Worm (Caenorhabditis elegans): ENCODE data around the gene str-136.

Gene str-136

ce11 chrV:8259016-8259415 lies 19.7 kb downstream of the str-136 start, which contains the start of gene C16D9.1:
Gene C16D9.1 (plus strand): TSS chrV:8259316.
- TF ChIP-seq pha-4 (tag; optimal IDR thresholded peaks at IDR 0.05), result no peak
- no peak for TF ChIP-seq nhr-11 (tag; optimal IDR thresholded peaks at IDR 0.05)
- no peak for TF ChIP-seq ceh-28 (tag; optimal IDR thresholded peaks at IDR 0.05)
- TF ChIP-seq snpc-4 (tag; optimal IDR thresholded peaks at IDR 0.05), result no peak
- TF ChIP-seq nhr-237 (tag; optimal IDR thresholded peaks at IDR 0.05), result no peak
- no peak for TF ChIP-seq lin-15B (tag; optimal IDR thresholded peaks at IDR 0.05)
- no peak for TF ChIP-seq ceh-16 (tag; optimal IDR thresholded peaks at IDR 0.05)
- TF ChIP-seq hmg-11 (tag; optimal IDR thresholded peaks at IDR 0.05), result no peak
- no peak for TF ChIP-seq ZK546.5 (tag; optimal IDR thresholded peaks at IDR 0.05)
- TF ChIP-seq ceh-82 (tag; optimal IDR thresholded peaks at IDR 0.05), result no peak
- no peak for TF ChIP-seq lsy-12 (tag; optimal IDR thresholded peaks at IDR 0.05)
- TF ChIP-seq nhr-23 (tag; optimal IDR thresholded peaks at IDR 0.05), result no peak
- no peak for TF ChIP-seq nhr-76 (tag; optimal IDR thresholded peaks at IDR 0.05)
- no peak for TF ChIP-seq unc-39 (tag; optimal IDR thresholded peaks at IDR 0.05)
- TF ChIP-seq sea-2 (GFP tag; optimal IDR thresholded peaks at IDR 0.05), result no peak
- no peak for TF ChIP-seq fkh-10 (GFP tag; optimal IDR thresholded peaks at IDR 0.05)
- no peak for TF ChIP-seq lin-39 (tag; optimal IDR thresholded peaks at IDR 0.05)

ce11 chrV:8254973-8255372 lies 23.8 kb downstream of the str-136 start:
- TF ChIP-seq ceh-82 (tag; optimal IDR thresholded peaks at IDR 0.05) (no peak), mdl-1 (tag; optimal IDR thresholded peaks at IDR 0.05) (no peak), unc-39 (tag; optimal IDR thresholded peaks at IDR 0.05) (no peak)

- TF ChIP-seq aly-2 (tag; optimal IDR thresholded peaks at IDR 0.05) (no peak), tbx-2 (tag; optimal IDR thresholded peaks at IDR 0.05) (no peak), ceh-82 (tag; optimal IDR thresholded peaks at IDR 0.05) (no peak), ceh-28 (tag; optimal IDR thresholded peaks at IDR 0.05) (no peak), eor-1 (tag; optimal IDR thresholded peaks at IDR 0.05) (no peak), sea-2 (GFP tag; optimal IDR thresholded peaks at IDR 0.05) (no peak), nfya-1 (tag; optimal IDR thresholded peaks at IDR 0.05; ENCODE audit: insufficient read depth) (no peak), fos-1 (tag; optimal IDR thresholded peaks at IDR 0.05) (no peak), nhr-25 (tag; optimal IDR thresholded peaks at IDR 0.05) (no peak), lin-15B (tag; optimal IDR thresholded peaks at IDR 0.05) (no peak), ZK546.5 (tag; optimal IDR thresholded peaks at IDR 0.05) (no peak), egl-5 (tag; optimal IDR thresholded peaks at IDR 0.05) (no peak)
Measured at ce11 chrV:8253946-8254345, 24.8 kb downstream of the str-136 start.

- TF ChIP-seq unc-39 (tag; optimal IDR thresholded peaks at IDR 0.05) (no peak), egl-5 (tag; optimal IDR thresholded peaks at IDR 0.05) (peak; percentile 47)
Measured at ce11 chrV:8252532-8252931, 26.2 kb downstream of the str-136 start.

ce11 chrV:8251075-8251474 lies 27.7 kb downstream of the str-136 start:
- TF ChIP-seq tbx-2 (tag; optimal IDR thresholded peaks at IDR 0.05) (no peak), hmg-11 (tag; optimal IDR thresholded peaks at IDR 0.05) (no peak), pqm-1 (tag; optimal IDR thresholded peaks at IDR 0.05) (no peak), nhr-67 (tag; optimal IDR thresholded peaks at IDR 0.05) (no peak), nhr-23 (tag; optimal IDR thresholded peaks at IDR 0.05) (no peak), skn-1 (tag; optimal IDR thresholded peaks at IDR 0.05) (no peak), nhr-237 (tag; optimal IDR thresholded peaks at IDR 0.05) (no peak), fkh-10 (GFP tag; optimal IDR thresholded peaks at IDR 0.05) (no peak), ceh-82 (tag; optimal IDR thresholded peaks at IDR 0.05) (no peak), ztf-4 (tag; optimal IDR thresholded peaks at IDR 0.05) (no peak), lsy-12 (tag; optimal IDR thresholded peaks at IDR 0.05) (no peak), daf-12 (tag; optimal IDR thresholded peaks at IDR 0.05) (no peak), nhr-25 (tag; optimal IDR thresholded peaks at IDR 0.05) (no peak), egl-5 (tag; optimal IDR thresholded peaks at IDR 0.05) (no peak), egl-27 (tag; optimal IDR thresholded peaks at IDR 0.05) (no peak), nhr-28 (tag; optimal IDR thresholded peaks at IDR 0.05) (no peak), elt-2 (tag; optimal IDR thresholded peaks at IDR 0.05) (no peak), unc-39 (tag; optimal IDR thresholded peaks at IDR 0.05) (no peak)

ce11 chrV:8250208-8250607 lies 28.5 kb downstream of the str-136 start, which contains the start of gene C16D9.6:
Gene C16D9.6 (minus strand): TSS chrV:8250308.
- TF ChIP-seq eor-1 (tag; optimal IDR thresholded peaks at IDR 0.05), result no peak
- TF ChIP-seq lsy-12 (tag; optimal IDR thresholded peaks at IDR 0.05), result no peak
- TF ChIP-seq snpc-4 (tag; optimal IDR thresholded peaks at IDR 0.05), result no peak
- TF ChIP-seq skn-1 (tag; optimal IDR thresholded peaks at IDR 0.05), result no peak
- no peak for TF ChIP-seq fkh-10 (GFP tag; optimal IDR thresholded peaks at IDR 0.05)
- TF ChIP-seq elt-2 (tag; optimal IDR thresholded peaks at IDR 0.05), result no peak
- no peak for TF ChIP-seq egl-5 (tag; optimal IDR thresholded peaks at IDR 0.05)
- no peak for TF ChIP-seq ceh-9 (tag; optimal IDR thresholded peaks at IDR 0.05)
- TF ChIP-seq ZK546.5 (tag; optimal IDR thresholded peaks at IDR 0.05), result no peak
- TF ChIP-seq nhr-237 (tag; optimal IDR thresholded peaks at IDR 0.05), result no peak
- TF ChIP-seq nhr-12 (tag; optimal IDR thresholded peaks at IDR 0.05), result no peak
- TF ChIP-seq ceh-28 (tag; optimal IDR thresholded peaks at IDR 0.05), result no peak
- TF ChIP-seq pqm-1 (tag; optimal IDR thresholded peaks at IDR 0.05), result no peak
- TF ChIP-seq fkh-2 (tag; optimal IDR thresholded peaks at IDR 0.05), result no peak

Measured in whole organism, L3 larva.